Worm (Caenorhabditis elegans): ENCODE measurements around the gene T12B3.3.

T12B3.3 gene

ce11 chrIV:7386835-7387551 lies 12.0 kb downstream of the T12B3.3 start:
- TF ChIP-seq blmp-1 (tag; optimal IDR thresholded peaks at IDR 0.05) (peak; percentile 66), snu-23 (GFP tag; optimal IDR thresholded peaks at IDR 0.05) (peak; percentile 85), sptf-1 (tag; optimal IDR thresholded peaks at IDR 0.05) (no peak), ztf-4 (tag; optimal IDR thresholded peaks at IDR 0.05) (peak; percentile 24), zag-1 (tag; optimal IDR thresholded peaks at IDR 0.05) (no peak), ets-5 (GFP tag; IDR thresholded peaks at IDR 0.05) (no peak), zip-4 (GFP tag; optimal IDR thresholded peaks at IDR 0.05) (no peak), C34B4.2 (tag; optimal IDR thresholded peaks at IDR 0.05) (no peak), lir-3 (tag; optimal IDR thresholded peaks at IDR 0.05; ENCODE audit: poor library complexity) (no peak), dsc-1 (tag; optimal IDR thresholded peaks at IDR 0.05) (peak; percentile 76), ceh-63 (GFP tag; optimal IDR thresholded peaks at IDR 0.05) (no peak), C04F5.9 (tag; optimal IDR thresholded peaks at IDR 0.05) (peak; percentile 1), nhr-28 (tag; optimal IDR thresholded peaks at IDR 0.05) (no peak), skn-1 (tag; optimal IDR thresholded peaks at IDR 0.05) (no peak), nhr-77 (tag; optimal IDR thresholded peaks at IDR 0.05) (no peak), pax-3 (tag; optimal IDR thresholded peaks at IDR 0.05) (no peak), nhr-20 (tag; optimal IDR thresholded peaks at IDR 0.05) (peak; percentile 76), efl-1 (optimal IDR thresholded peaks at IDR 0.05) (peak; percentile 53 to 64), efl-1 (GFP tag; optimal IDR thresholded peaks at IDR 0.05 in 1 of 2) (no peak), egl-27 (tag; optimal IDR thresholded peaks at IDR 0.05) (no peak), ces-1 (GFP tag; optimal IDR thresholded peaks at IDR 0.05) (no peak), tbx-2 (tag; optimal IDR thresholded peaks at IDR 0.05) (peak; percentile 68), pqm-1 (tag; optimal IDR thresholded peaks at IDR 0.05) (no peak), xbp-1 (tag; optimal IDR thresholded peaks at IDR 0.05) (peak; percentile 42), lin-35 (GFP tag; optimal IDR thresholded peaks at IDR 0.05) (peak in 1 of 2 experiments; percentile 41), rnt-1 (tag; optimal IDR thresholded peaks at IDR 0.05) (peak; percentile 82), nhr-19 (GFP tag; conservative IDR thresholded peaks at IDR 0.05) (peak; percentile 58), mef-2 (tag; optimal IDR thresholded peaks at IDR 0.05) (no peak), fkh-8 (tag; optimal IDR thresholded peaks at IDR 0.05) (peak; percentile 45), nhr-47 (tag; optimal IDR thresholded peaks at IDR 0.05) (peak; percentile 64), ceh-90 (tag; optimal IDR thresholded peaks at IDR 0.05) (no peak), dpl-1 (GFP tag; optimal IDR thresholded peaks at IDR 0.05) (peak in 2 of 3 experiments; percentile 22 to 39), lin-39 (tag; optimal IDR thresholded peaks at IDR 0.05) (no peak), unc-86 (tag; optimal IDR thresholded peaks at IDR 0.05) (peak; percentile 89), fkh-10 (GFP tag; optimal IDR thresholded peaks at IDR 0.05) (no peak), nhr-71 (tag; optimal IDR thresholded peaks at IDR 0.05) (peak; percentile 87), hlh-4 (tag; optimal IDR thresholded peaks at IDR 0.05) (no peak), nhr-76 (tag; optimal IDR thresholded peaks at IDR 0.05) (peak; percentile 37), elt-2 (tag; optimal IDR thresholded peaks at IDR 0.05) (no peak), jun-1 (tag; optimal IDR thresholded peaks at IDR 0.05) (peak; percentile 8), nhr-85 (tag) (peak; percentile 75), nhr-90 (tag; optimal IDR thresholded peaks at IDR 0.05; ENCODE audit: poor library complexity) (no peak), ztf-11 (tag; optimal IDR thresholded peaks at IDR 0.05) (peak in 1 of 2 experiments; percentile 29), fos-1 (tag; optimal IDR thresholded peaks at IDR 0.05) (peak; percentile 20), fkh-4 (tag; optimal IDR thresholded peaks at IDR 0.05; ENCODE audit: borderline replicate concordance) (no peak), unc-98 (GFP tag; IDR thresholded peaks at IDR 0.05) (no peak), snpc-4 (tag; optimal IDR thresholded peaks at IDR 0.05) (peak; percentile 38), lsy-2 (tag; optimal IDR thresholded peaks at IDR 0.05) (peak; percentile 64 to 68), hpl-2 (GFP tag; optimal IDR thresholded peaks at IDR 0.05) (no peak), irx-1 (tag; optimal IDR thresholded peaks at IDR 0.05) (peak; percentile 5), ceh-8 (GFP tag; optimal IDR thresholded peaks at IDR 0.05) (peak; percentile 59), mdl-1 (tag; optimal IDR thresholded peaks at IDR 0.05) (peak in 1 of 2 experiments; percentile 17)
